Fruit fly (Drosophila melanogaster) whole organism, embryonic: ENCODE results near the gene Vha36-3.
A peak's percentile ranks its signal among the peaks of the same experiment; 100 is the strongest.

Experiments used
- ATbp ChIP-seq: fragments of 200-800 bp; sonication (Bioruptor generic); optimal IDR thresholded peaks from 2 replicates; lab custom pipeline; 2017; ENCODE audit warnings: missing biosample characterization, mild to moderate bottlenecking, missing genetic modification characterization, missing genetic modification reagents
- BEAF-32 ChIP-seq: fragments of 200-800 bp; sonication (Bioruptor generic); optimal IDR thresholded peaks from 3 replicates; lab custom pipeline; 2017; ENCODE audit warnings: missing biosample characterization, missing genetic modification characterization, mild to moderate bottlenecking, moderate library complexity, missing genetic modification reagents
- CG10147 ChIP-seq: fragments of 200-800 bp; sonication (Bioruptor generic); optimal IDR thresholded peaks from 2 replicates; lab custom pipeline; 2019; ENCODE audit warnings: missing biosample characterization, mild to moderate bottlenecking, missing genetic modification characterization, moderate library complexity
- CG1024 ChIP-seq: fragments of 200-800 bp; sonication (Bioruptor generic); IDR thresholded peaks from 2 replicates; pipeline ENCODE4 v1.3.6; 2022; ENCODE audit warnings: missing biosample characterization, missing genetic modification characterization
- CG11085 ChIP-seq: fragments of 200-800 bp; sonication (Bioruptor generic); IDR thresholded peaks from 2 replicates; pipeline ENCODE4 v1.3.6; 2022; ENCODE audit warnings: missing biosample characterization, missing genetic modification characterization
- CG12155 ChIP-seq: fragments of 200-800 bp; sonication (Bioruptor generic); optimal IDR thresholded peaks from 3 replicates; lab custom pipeline; 2016; ENCODE audit warnings: missing biosample characterization, missing genetic modification characterization
- CG12299 ChIP-seq: fragments of 200-800 bp; sonication (Bioruptor generic); optimal IDR thresholded peaks from 2 replicates; lab custom pipeline; 2018; ENCODE audit warnings: missing biosample characterization, mild to moderate bottlenecking, missing genetic modification characterization
- CG12744 ChIP-seq: fragments of 200-800 bp; sonication (Bioruptor generic); optimal IDR thresholded peaks from 2 replicates; lab custom pipeline; 2016; ENCODE audit warnings: missing biosample characterization, missing genetic modification characterization
- CG13296 ChIP-seq: fragments of 200-800 bp; sonication (Bioruptor generic); optimal IDR thresholded peaks from 3 replicates; lab custom pipeline; 2018; ENCODE audit warnings: missing biosample characterization, mild to moderate bottlenecking, missing genetic modification characterization
- CG14441 ChIP-seq: fragments of 200-800 bp; sonication (Bioruptor generic); IDR thresholded peaks from 2 replicates; pipeline ENCODE4 v1.3.6; 2022; ENCODE audit warnings: missing biosample characterization, missing genetic modification characterization
- CG15011 ChIP-seq: fragments of 200-800 bp; sonication (Bioruptor generic); optimal IDR thresholded peaks from 3 replicates; lab custom pipeline; 2018; ENCODE audit warnings: missing biosample characterization, mild to moderate bottlenecking, missing genetic modification characterization
- CG17186 ChIP-seq: fragments of 200-800 bp; sonication (Bioruptor generic); optimal IDR thresholded peaks from 3 replicates; lab custom pipeline; 2017; ENCODE audit warnings: missing biosample characterization, missing genetic modification reagents, missing genetic modification characterization
- CG2120 ChIP-seq: fragments of 200-800 bp; sonication (Bioruptor generic); optimal IDR thresholded peaks from 3 replicates; lab custom pipeline; 2016; ENCODE audit warnings: missing biosample characterization, missing genetic modification characterization
- CG31224 ChIP-seq: fragments of 200-800 bp; sonication (Bioruptor generic); IDR thresholded peaks from 2 replicates; pipeline ENCODE4 v1.3.6; 2022; ENCODE audit warnings: missing biosample characterization, missing genetic modification characterization
- CG31388 ChIP-seq: fragments of 200-800 bp; sonication (Bioruptor generic); optimal IDR thresholded peaks from 2 replicates; lab custom pipeline; 2016; ENCODE audit warnings: missing biosample characterization, missing genetic modification characterization
- CG3281 ChIP-seq: fragments of 200-800 bp; sonication (Bioruptor generic); optimal IDR thresholded peaks from 3 replicates; lab custom pipeline; 2017; ENCODE audit warnings: missing biosample characterization, mild to moderate bottlenecking, missing genetic modification characterization
- CG43689 ChIP-seq: fragments of 200-800 bp; sonication (Bioruptor generic); IDR thresholded peaks from 2 replicates; pipeline ENCODE4 v1.3.6; 2022; ENCODE audit warnings: missing biosample characterization, missing genetic modification characterization
- CG6272 ChIP-seq: fragments of 200-800 bp; sonication (Bioruptor generic); IDR thresholded peaks from 2 replicates; pipeline ENCODE4 v1.3.6; 2022; ENCODE audit warnings: missing biosample characterization, missing genetic modification characterization
- CG8944 ChIP-seq: fragments of 200-800 bp; sonication (Bioruptor generic); optimal IDR thresholded peaks from 3 replicates; lab custom pipeline; 2016; ENCODE audit warnings: missing biosample characterization, missing genetic modification characterization
- CG9609 ChIP-seq: fragments of 200-800 bp; sonication (Bioruptor generic); optimal IDR thresholded peaks from 3 replicates; lab custom pipeline; 2016; ENCODE audit warnings: missing biosample characterization, missing genetic modification characterization
- D19A ChIP-seq: fragments of 200-800 bp; optimal IDR thresholded peaks from 3 replicates; lab custom pipeline; 2019; ENCODE audit warnings: missing biosample characterization, mild to moderate bottlenecking, missing genetic modification characterization, moderate library complexity
- Hand ChIP-seq: fragments of 200-800 bp; sonication (Bioruptor generic); optimal IDR thresholded peaks from 2 replicates; lab custom pipeline; 2017; ENCODE audit warnings: mild to moderate bottlenecking, missing biosample characterization, missing genetic modification reagents, missing genetic modification characterization
- NFAT ChIP-seq: fragments of 200-800 bp; sonication (Bioruptor generic); IDR thresholded peaks from 2 replicates; pipeline ENCODE4 v1.3.6; 2022; ENCODE audit warnings: missing biosample characterization, missing genetic modification characterization
- Optix ChIP-seq: fragments of 200-800 bp; sonication (Bioruptor generic); IDR thresholded peaks from 3 replicates; pipeline ENCODE4 v1.3.6; 2022; ENCODE audit warnings: missing biosample characterization, missing genetic modification characterization
- Poxn ChIP-seq: fragments of 200-800 bp; sonication (Bioruptor generic); IDR thresholded peaks from 2 replicates; pipeline ENCODE4 v1.3.6; 2022; ENCODE audit warnings: missing biosample characterization, missing genetic modification characterization
- Ptx1 ChIP-seq: fragments of 200-800 bp; sonication (Bioruptor generic); IDR thresholded peaks from 2 replicates; pipeline ENCODE4 v1.3.6; 2022; ENCODE audit warnings: missing biosample characterization, missing genetic modification characterization
- Vsx1 ChIP-seq: fragments of 200-800 bp; sonication (Bioruptor generic); optimal IDR thresholded peaks from 2 replicates; lab custom pipeline; 2017; ENCODE audit warnings: missing biosample characterization, mild to moderate bottlenecking, missing genetic modification characterization, missing genetic modification reagents
- ac ChIP-seq: fragments of 200-800 bp; sonication (Bioruptor generic); optimal IDR thresholded peaks from 3 replicates; lab custom pipeline; 2017; ENCODE audit warnings: missing biosample characterization, mild to moderate bottlenecking, missing genetic modification characterization
- al ChIP-seq: fragments of 200-800 bp; sonication (Bioruptor generic); IDR thresholded peaks from 2 replicates; pipeline ENCODE4 v1.3.6; 2022; ENCODE audit warnings: missing biosample characterization, missing genetic modification characterization
- cas ChIP-seq: fragments of 200-800 bp; sonication (Bioruptor generic); IDR thresholded peaks from 2 replicates; pipeline ENCODE4 v1.3.6; 2022; ENCODE audit warnings: missing biosample characterization, missing genetic modification characterization
- cato ChIP-seq: fragments of 200-800 bp; sonication (Bioruptor generic); optimal IDR thresholded peaks from 2 replicates; lab custom pipeline; 2016; ENCODE audit warnings: missing biosample characterization, missing genetic modification characterization, borderline replicate concordance
- caup ChIP-seq: fragments of 200-800 bp; sonication (Bioruptor generic); optimal IDR thresholded peaks from 3 replicates; lab custom pipeline; 2017; ENCODE audit warnings: missing biosample characterization, mild to moderate bottlenecking, missing genetic modification characterization, moderate library complexity; ENCODE audit not compliant: severe bottlenecking
- ci ChIP-seq: fragments of 200-800 bp; sonication (Bioruptor generic); IDR thresholded peaks from 3 replicates; pipeline ENCODE4 v1.3.6; 2022; ENCODE audit warnings: missing biosample characterization, missing genetic modification characterization
- crc ChIP-seq: fragments of 200-800 bp; sonication (Bioruptor generic); optimal IDR thresholded peaks from 2 replicates; lab custom pipeline; 2016; ENCODE audit warnings: missing biosample characterization, missing genetic modification characterization
- exex ChIP-seq: fragments of 200-800 bp; sonication (Bioruptor generic); optimal IDR thresholded peaks from 4 replicates; lab custom pipeline; 2018; ENCODE audit warnings: missing biosample characterization, mild to moderate bottlenecking, missing genetic modification characterization, moderate library complexity
- eyg ChIP-seq: fragments of 200-800 bp; sonication (Bioruptor generic); optimal IDR thresholded peaks from 3 replicates; lab custom pipeline; 2016; ENCODE audit warnings: missing biosample characterization, missing genetic modification characterization
- fd102C ChIP-seq: fragments of 200-800 bp; sonication (Bioruptor generic); optimal IDR thresholded peaks from 2 replicates; lab custom pipeline; 2018; ENCODE audit warnings: missing biosample characterization, mild to moderate bottlenecking, missing genetic modification characterization, moderate library complexity
- gcm2 ChIP-seq: fragments of 200-800 bp; sonication (Bioruptor generic); optimal IDR thresholded peaks from 2 replicates; lab custom pipeline; 2016; ENCODE audit warnings: missing biosample characterization, missing genetic modification characterization
- inv ChIP-seq: fragments of 200-800 bp; sonication (Bioruptor generic); IDR thresholded peaks from 2 replicates; pipeline ENCODE4 v1.3.6; 2022; ENCODE audit warnings: missing biosample characterization, missing genetic modification characterization; ENCODE audit not compliant: partially characterized antibody
- lbe ChIP-seq: fragments of 200-800 bp; sonication (Bioruptor generic); optimal IDR thresholded peaks from 2 replicates; lab custom pipeline; 2016; ENCODE audit warnings: missing biosample characterization, mild to moderate bottlenecking, missing genetic modification characterization
- lilli ChIP-seq: fragments of 200-800 bp; sonication (Bioruptor generic); optimal IDR thresholded peaks from 3 replicates; lab custom pipeline; 2016; ENCODE audit warnings: missing biosample characterization, missing genetic modification characterization
- lmd ChIP-seq: fragments of 200-800 bp; sonication (Bioruptor generic); IDR thresholded peaks from 2 replicates; pipeline ENCODE4 v1.3.6; 2022; ENCODE audit warnings: missing biosample characterization, missing genetic modification characterization
- lola ChIP-seq, 3 experiments: fragments of >200 bp in 2 of 3; fragments of 200-800 bp in 1 of 3; sonication (Bioruptor generic) in 1 of 3; optimal IDR thresholded peaks; 2 replicates each; lab custom pipeline; 2017 to 2019; ENCODE audit warnings: missing biosample characterization in 3 of 3, missing genetic modification characterization in 3 of 3, mild to moderate bottlenecking in 1 of 3, moderate library complexity in 1 of 3
- nerfin-1 ChIP-seq: fragments of 200-800 bp; sonication (Bioruptor generic); optimal IDR thresholded peaks from 3 replicates; lab custom pipeline; 2019; ENCODE audit warnings: missing biosample characterization, mild to moderate bottlenecking, missing genetic modification characterization, moderate library complexity
- prd ChIP-seq, 3 experiments: fragments of >200 bp in 2 of 3; fragments of 200-800 bp in 1 of 3; sonication (Bioruptor generic) in 1 of 3; optimal IDR thresholded peaks in 2 of 3; IDR thresholded peaks in 1 of 3; 2 replicates in 2 of 3; 3 replicates in 1 of 3; pipeline versions ENCODE4 v1.3.6 to Lab custom; 2017 to 2022; ENCODE audit warnings: missing biosample characterization in 1 of 3, missing genetic modification characterization in 1 of 3
- seq ChIP-seq: fragments of 200-800 bp; sonication (Bioruptor generic); IDR thresholded peaks from 2 replicates; pipeline ENCODE4 v1.3.6; 2022; ENCODE audit warnings: missing biosample characterization, missing genetic modification characterization
- sug ChIP-seq: fragments of 200-800 bp; optimal IDR thresholded peaks from 2 replicates; lab custom pipeline; 2019; ENCODE audit warnings: missing biosample characterization, mild to moderate bottlenecking, missing genetic modification characterization, moderate library complexity
- toy ChIP-seq: fragments of 200-800 bp; sonication (Bioruptor generic); IDR thresholded peaks from 2 replicates; pipeline ENCODE4 v1.3.6; 2022; ENCODE audit warnings: missing biosample characterization, missing genetic modification characterization
- vnd ChIP-seq: fragments of 200-800 bp; sonication (Bioruptor generic); IDR thresholded peaks from 3 replicates; pipeline ENCODE4 v1.3.6; 2022; ENCODE audit warnings: missing biosample characterization, missing genetic modification characterization; ENCODE audit not compliant: partially characterized antibody

The Vha36-3 gene

dm6 chrX:2589446-2590038, 9.2 kb upstream of the Vha36-3 start (continued):
- TF ChIP-seq CG6272 (GFP tag; lab: Robert Waterston, UW) (peak; percentile 91), CG15011 (peak; percentile 82), lilli (GFP tag; lab: Kevin White, UChicago) (peak; percentile 98), crc (peak; percentile 90), CG9609 (peak; percentile 92), prd (optimal IDR thresholded peaks at IDR 0.05; lab: Kevin White, UChicago) (no peak), prd (GFP tag; IDR thresholded peaks at IDR 0.05; lab: Robert Waterston, UW) (peak; percentile 96), Optix (peak; percentile 91), exex (peak; percentile 69), CG3281 (GFP tag; lab: Kevin White, UChicago) (peak; percentile 92), seq (GFP tag; lab: Robert Waterston, UW) (peak; percentile 87), cas (GFP tag; lab: Robert Waterston, UW) (peak; percentile 94), CG31224 (GFP tag; lab: Robert Waterston, UW) (peak; percentile 92), CG12299 (tag; lab: Kevin White, UChicago) (peak; percentile 82), ATbp (peak; percentile 88), eyg (GFP tag; lab: Kevin White, UChicago) (peak; percentile 93), Vsx1 (GFP tag; lab: Kevin White, UChicago) (peak; percentile 37), CG14441 (GFP tag; lab: Robert Waterston, UW) (peak; percentile 94), lbe (GFP tag; lab: Kevin White, UChicago) (peak; percentile 91), cato (GFP tag; lab: Kevin White, UChicago) (peak; percentile 66), Poxn (peak; percentile 89), BEAF-32 (no peak), CG1024 (GFP tag; lab: Robert Waterston, UW) (peak; percentile 62), gcm2 (GFP tag; lab: Kevin White, UChicago) (peak; percentile 84), NFAT (peak; percentile 98), D19A (tag; lab: Kevin White, UChicago) (peak; percentile 67), Ptx1 (GFP tag; lab: Robert Waterston, UW) (peak; percentile 95), lmd (peak; percentile 95), vnd (GFP tag; lab: Robert Waterston, UW) (no peak), nerfin-1 (tag; lab: Kevin White, UChicago) (peak; percentile 62), lola (GFP tag; optimal IDR thresholded peaks at IDR 0.05; lab: Kevin White, UChicago) (peak in 1 of 3 experiments; percentile 47), CG11085 (GFP tag; lab: Robert Waterston, UW) (peak; percentile 95), CG31388 (GFP tag; lab: Kevin White, UChicago) (peak; percentile 53), CG43689 (peak; percentile 85), fd102C (GFP tag; lab: Kevin White, UChicago) (no peak), CG10147 (GFP tag; lab: Kevin White, UChicago) (peak; percentile 90), CG13296 (GFP tag; lab: Kevin White, UChicago) (peak; percentile 83), Hand (GFP tag; lab: Kevin White, UChicago) (peak; percentile 88), CG12744 (GFP tag; lab: Kevin White, UChicago) (peak; percentile 89), CG17186 (GFP tag; lab: Kevin White, UChicago) (peak; percentile 50), inv (GFP tag; lab: Robert Waterston, UW) (no peak), caup (GFP tag; lab: Kevin White, UChicago) (peak; percentile 93), toy (GFP tag; lab: Robert Waterston, UW) (peak; percentile 91), sug (tag; lab: Kevin White, UChicago) (peak; percentile 70), al (GFP tag; lab: Robert Waterston, UW) (peak; percentile 94), CG12155 (peak; percentile 94), CG8944 (GFP tag; lab: Kevin White, UChicago) (peak; percentile 93), CG2120 (GFP tag; lab: Kevin White, UChicago) (peak; percentile 99), ci (peak; percentile 96), ac (no peak)
